Fruit fly (Drosophila melanogaster) whole organism, prepupa: ENCODE measurements around the gene rdgA.

ENCODE experiments used
- CG10631 ChIP-seq: fragments of 200-800 bp; sonication (Bioruptor generic); optimal IDR thresholded peaks from 2 replicates; lab custom pipeline; 2016; ENCODE audit warnings: missing biosample characterization, missing genetic modification characterization
- CG10669 ChIP-seq: fragments of 200-800 bp; sonication (Bioruptor generic); optimal IDR thresholded peaks from 3 replicates; lab custom pipeline; 2018; ENCODE audit warnings: missing biosample characterization, mild to moderate bottlenecking, missing genetic modification characterization, moderate library complexity
- CG11294 ChIP-seq: fragments of 200-800 bp; sonication (Bioruptor generic); IDR thresholded peaks from 2 replicates; pipeline ENCODE4 v1.3.6; 2022; ENCODE audit warnings: missing biosample characterization, missing genetic modification characterization
- CG11762 ChIP-seq: fragments of 200-800 bp; sonication (Bioruptor generic); optimal IDR thresholded peaks from 3 replicates; lab custom pipeline; 2016; ENCODE audit warnings: missing biosample characterization, missing genetic modification characterization; ENCODE audit not compliant: insufficient read depth
- CG11902 ChIP-seq: fragments of 200-800 bp; sonication (Bioruptor generic); optimal IDR thresholded peaks from 3 replicates; lab custom pipeline; 2016; ENCODE audit warnings: missing biosample characterization, missing genetic modification characterization
- CG15336 ChIP-seq: fragments of 200-800 bp; sonication (Bioruptor generic); IDR thresholded peaks from 2 replicates; pipeline ENCODE4 v1.3.6; 2022; ENCODE audit warnings: missing biosample characterization, missing genetic modification characterization
- CG31627 ChIP-seq: fragments of 200-800 bp; sonication (Bioruptor generic); optimal IDR thresholded peaks from 3 replicates; lab custom pipeline; 2016; ENCODE audit warnings: missing biosample characterization, missing genetic modification characterization
- CG34406 ChIP-seq: fragments of 200-800 bp; sonication (Bioruptor generic); optimal IDR thresholded peaks from 3 replicates; lab custom pipeline; 2016; ENCODE audit warnings: missing biosample characterization, missing genetic modification characterization
- CG3919 ChIP-seq: fragments of 200-800 bp; sonication (Bioruptor generic); optimal IDR thresholded peaks from 3 replicates; lab custom pipeline; 2016; ENCODE audit warnings: missing biosample characterization, missing genetic modification characterization
- CG4318 ChIP-seq: fragments of 200-800 bp; sonication (Bioruptor generic); optimal IDR thresholded peaks from 3 replicates; lab custom pipeline; 2017; ENCODE audit warnings: missing biosample characterization, mild to moderate bottlenecking, missing genetic modification characterization
- CG6163 ChIP-seq: fragments of 200-800 bp; sonication (Bioruptor generic); IDR thresholded peaks from 3 replicates; pipeline ENCODE4 v1.3.6; 2022; ENCODE audit warnings: missing biosample characterization, missing genetic modification characterization
- CG6276 ChIP-seq: fragments of 200-800 bp; sonication (Bioruptor generic); optimal IDR thresholded peaks from 2 replicates; lab custom pipeline; 2017; ENCODE audit warnings: missing biosample characterization, mild to moderate bottlenecking, missing genetic modification characterization
- CG6792 ChIP-seq: fragments of 200-800 bp; sonication (Bioruptor generic); optimal IDR thresholded peaks from 3 replicates; lab custom pipeline; 2016; ENCODE audit warnings: missing biosample characterization, missing genetic modification characterization
- CG6808 ChIP-seq: fragments of 200-800 bp; sonication (Bioruptor generic); optimal IDR thresholded peaks from 3 replicates; lab custom pipeline; 2017; ENCODE audit warnings: missing biosample characterization, missing genetic modification characterization, mild to moderate bottlenecking, moderate library complexity, missing genetic modification reagents
- CG6854 ChIP-seq: fragments of 200-800 bp; sonication (Bioruptor generic); optimal IDR thresholded peaks from 2 replicates; lab custom pipeline; 2017; ENCODE audit warnings: missing biosample characterization, mild to moderate bottlenecking, missing genetic modification characterization
- CG8319 ChIP-seq: fragments of 200-800 bp; sonication (Bioruptor generic); optimal IDR thresholded peaks from 3 replicates; lab custom pipeline; 2016; ENCODE audit warnings: missing biosample characterization, missing genetic modification characterization
- CG8632 ChIP-seq: fragments of 200-800 bp; sonication (Bioruptor generic); optimal IDR thresholded peaks from 3 replicates; lab custom pipeline; 2016; ENCODE audit warnings: missing biosample characterization, missing genetic modification characterization
- CG9139 ChIP-seq: fragments of 200-800 bp; sonication (Bioruptor generic); optimal IDR thresholded peaks from 3 replicates; lab custom pipeline; 2017; ENCODE audit warnings: missing biosample characterization, mild to moderate bottlenecking, missing genetic modification characterization
- Eip75B ChIP-seq: fragments of 200-800 bp; sonication (Bioruptor generic); optimal IDR thresholded peaks from 3 replicates; lab custom pipeline; 2016; ENCODE audit warnings: missing biosample characterization, missing genetic modification characterization
- Eip78C ChIP-seq: fragments of 200-800 bp; sonication (Bioruptor generic); peaks from one replicate; lab custom pipeline; 2016; ENCODE audit warnings: missing biosample characterization, missing genetic modification characterization
- Gug ChIP-seq: fragments of 200-800 bp; sonication (Bioruptor generic); IDR thresholded peaks from 2 replicates; pipeline ENCODE4 v1.3.6; 2022; ENCODE audit warnings: missing biosample characterization, missing genetic modification characterization
- Hr38 ChIP-seq: sonication (Bioruptor generic); optimal IDR thresholded peaks from 2 replicates; lab custom pipeline; 2016; ENCODE audit warnings: missing biosample characterization, missing genetic modification characterization
- Hr4 ChIP-seq: fragments of 200-800 bp; sonication (Bioruptor generic); optimal IDR thresholded peaks from 3 replicates; lab custom pipeline; 2016; ENCODE audit warnings: missing biosample characterization, missing genetic modification characterization
- Lpt ChIP-seq: fragments of 200-800 bp; sonication (Bioruptor generic); optimal IDR thresholded peaks from 3 replicates; lab custom pipeline; 2016; ENCODE audit warnings: missing biosample characterization, missing genetic modification characterization
- OdsH ChIP-seq: fragments of 200-800 bp; sonication (Bioruptor generic); optimal IDR thresholded peaks from 3 replicates; lab custom pipeline; 2016; ENCODE audit warnings: missing biosample characterization, missing genetic modification characterization
- Smox ChIP-seq: fragments of 200-800 bp; sonication (Bioruptor generic); optimal IDR thresholded peaks from 3 replicates; lab custom pipeline; 2016; ENCODE audit warnings: missing biosample characterization, missing genetic modification characterization
- Sox102F ChIP-seq: fragments of 200-800 bp; sonication (Bioruptor generic); optimal IDR thresholded peaks from 2 replicates; lab custom pipeline; 2016; ENCODE audit warnings: missing biosample characterization, mild to moderate bottlenecking, missing genetic modification characterization
- Sox14 ChIP-seq: fragments of 200-800 bp; sonication (Bioruptor generic); optimal IDR thresholded peaks from 3 replicates; lab custom pipeline; 2016; ENCODE audit warnings: missing biosample characterization, missing genetic modification characterization
- achi ChIP-seq: fragments of 200-800 bp; sonication (Bioruptor generic); optimal IDR thresholded peaks from 3 replicates; lab custom pipeline; 2016; ENCODE audit warnings: missing biosample characterization, missing genetic modification characterization
- acj6 ChIP-seq: fragments of 200-800 bp; sonication (Bioruptor generic); optimal IDR thresholded peaks from 3 replicates; lab custom pipeline; 2016; ENCODE audit warnings: missing biosample characterization, missing genetic modification characterization
- cyc ChIP-seq: fragments of 200-800 bp; sonication (Bioruptor generic); optimal IDR thresholded peaks from 3 replicates; lab custom pipeline; 2016; ENCODE audit warnings: missing biosample characterization, missing genetic modification characterization
- dac ChIP-seq: fragments of 200-800 bp; sonication (Bioruptor generic); optimal IDR thresholded peaks from 2 replicates; lab custom pipeline; 2017; ENCODE audit warnings: missing biosample characterization, mild to moderate bottlenecking, missing genetic modification characterization
- fd59A ChIP-seq: fragments of 200-800 bp; sonication (Bioruptor generic); optimal IDR thresholded peaks from 2 replicates; lab custom pipeline; 2017; ENCODE audit warnings: missing biosample characterization, mild to moderate bottlenecking, missing genetic modification characterization, missing genetic modification reagents
- fd85E ChIP-seq: fragments of 200-800 bp; sonication (Bioruptor generic); optimal IDR thresholded peaks from 3 replicates; lab custom pipeline; 2016; ENCODE audit warnings: missing biosample characterization, missing genetic modification characterization
- fkh ChIP-seq: fragments of 200-800 bp; sonication (Bioruptor generic); optimal IDR thresholded peaks from 3 replicates; lab custom pipeline; 2017; ENCODE audit warnings: missing biosample characterization, mild to moderate bottlenecking, missing genetic modification characterization, moderate library complexity
- lz ChIP-seq: fragments of 200-800 bp; sonication (Bioruptor generic); optimal IDR thresholded peaks from 3 replicates; lab custom pipeline; 2016; ENCODE audit warnings: missing biosample characterization, missing genetic modification characterization
- net ChIP-seq: fragments of 200-800 bp; sonication (Bioruptor generic); optimal IDR thresholded peaks from 3 replicates; lab custom pipeline; 2016; ENCODE audit warnings: missing biosample characterization, missing genetic modification characterization
- pdm3 ChIP-seq: fragments of 200-800 bp; sonication (Bioruptor generic); optimal IDR thresholded peaks from 3 replicates; lab custom pipeline; 2016; ENCODE audit warnings: missing biosample characterization, missing genetic modification characterization
- salr ChIP-seq, 2 experiments: fragments of 200-800 bp; sonication (Bioruptor generic); optimal IDR thresholded peaks; 3 replicates each; lab custom pipeline; 2016 to 2018; ENCODE audit warnings: missing biosample characterization in 2 of 2, missing genetic modification characterization in 2 of 2, mild to moderate bottlenecking in 1 of 2
- spab ChIP-seq: fragments of 200-800 bp; sonication (Bioruptor generic); optimal IDR thresholded peaks from 2 replicates; lab custom pipeline; 2017; ENCODE audit warnings: missing biosample characterization, mild to moderate bottlenecking, missing genetic modification characterization, missing genetic modification reagents
- ss ChIP-seq, 2 experiments: fragments of 200-800 bp; sonication (Bioruptor generic); optimal IDR thresholded peaks; 2 replicates in 1 of 2; 3 replicates in 1 of 2; lab custom pipeline; 2017 to 2018; ENCODE audit warnings: mild to moderate bottlenecking in 2 of 2, missing biosample characterization in 2 of 2, missing genetic modification characterization in 2 of 2, moderate library complexity in 1 of 2
- svp ChIP-seq: fragments of 200-800 bp; sonication (Bioruptor generic); peaks from one replicate; lab custom pipeline; 2016; ENCODE audit warnings: missing biosample characterization, missing genetic modification characterization
- vri ChIP-seq: fragments of 200-800 bp; sonication (Bioruptor generic); optimal IDR thresholded peaks from 3 replicates; lab custom pipeline; 2016; ENCODE audit warnings: missing biosample characterization, mild to moderate bottlenecking, missing genetic modification characterization

Gene rdgA

DNA sequence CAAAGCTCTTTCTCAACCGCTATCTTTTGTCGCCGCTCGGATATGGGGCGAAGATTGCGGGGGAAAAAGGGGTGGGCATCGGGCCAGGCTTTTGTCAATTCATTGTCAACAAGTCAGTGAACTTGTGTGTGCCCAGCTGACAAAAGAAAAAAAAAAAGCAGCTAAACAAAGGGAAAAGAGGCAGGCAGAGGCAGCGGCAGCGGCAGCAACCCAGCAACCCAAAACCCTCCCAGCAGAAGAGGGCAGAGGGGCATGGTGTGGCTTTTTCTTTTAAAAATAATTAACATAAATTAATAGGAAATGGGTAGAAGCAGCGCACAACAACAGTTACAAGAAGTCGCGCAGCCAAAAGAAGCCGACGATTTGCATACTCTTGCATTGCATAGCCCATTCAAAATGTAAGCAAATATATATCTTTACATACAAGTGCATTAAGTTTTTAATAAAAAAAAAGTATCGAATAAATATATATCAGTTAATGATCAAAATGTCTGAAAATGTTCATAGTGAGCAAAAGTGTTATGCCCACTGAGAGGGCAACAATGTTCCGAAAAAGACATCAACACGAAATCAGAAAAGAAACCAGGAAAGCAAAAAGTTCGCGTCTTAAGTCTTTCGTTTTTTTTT, 49.7 kb upstream of the rdgA start (continued):
- TF ChIP-seq CG9139 (GFP tag; lab: Kevin White, UChicago) (no peak), achi (no peak), Eip78C (GFP tag; lab: Kevin White, UChicago) (peak; percentile 88), Sox102F (GFP tag; lab: Kevin White, UChicago) (no peak), OdsH (GFP tag; lab: Kevin White, UChicago) (no peak), vri (no peak), Smox (no peak)
- TF ChIP-seq, all 60 proteins: peak for 8

DNA sequence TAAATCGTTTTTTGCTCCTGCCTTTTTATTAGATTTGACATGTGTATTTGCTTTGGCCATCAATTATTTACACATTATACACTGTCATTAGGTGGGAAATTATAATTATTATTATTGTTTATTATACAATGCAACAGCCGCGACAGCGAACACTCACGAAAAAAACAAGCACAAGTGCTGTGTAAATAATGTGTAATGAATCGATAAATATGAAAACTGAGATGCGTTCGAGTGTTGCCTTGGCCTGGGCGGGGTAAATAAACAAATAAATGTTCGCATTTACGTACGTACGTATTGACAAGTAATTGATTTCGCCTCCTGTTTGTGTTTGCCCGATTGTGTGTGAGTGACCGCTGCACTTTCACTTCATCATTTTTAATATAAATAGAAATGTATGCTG, 48.2 kb upstream of the rdgA start:
- TF ChIP-seq Hr4 (no peak), CG10631 (no peak), CG8319 (GFP tag; lab: Kevin White, UChicago) (no peak), CG9139 (GFP tag; lab: Kevin White, UChicago) (no peak), CG15336 (GFP tag; lab: Robert Waterston, UW) (no peak), cyc (GFP tag; lab: Kevin White, UChicago) (no peak), CG3919 (GFP tag; lab: Kevin White, UChicago) (no peak), fd59A (GFP tag; lab: Kevin White, UChicago) (no peak), CG6163 (GFP tag; lab: Robert Waterston, UW) (no peak), CG31627 (GFP tag; lab: Kevin White, UChicago) (no peak), Eip78C (GFP tag; lab: Kevin White, UChicago) (peak; percentile 26), acj6 (GFP tag; lab: Kevin White, UChicago) (no peak), fkh (GFP tag; lab: Kevin White, UChicago) (peak; percentile 54)

DNA sequence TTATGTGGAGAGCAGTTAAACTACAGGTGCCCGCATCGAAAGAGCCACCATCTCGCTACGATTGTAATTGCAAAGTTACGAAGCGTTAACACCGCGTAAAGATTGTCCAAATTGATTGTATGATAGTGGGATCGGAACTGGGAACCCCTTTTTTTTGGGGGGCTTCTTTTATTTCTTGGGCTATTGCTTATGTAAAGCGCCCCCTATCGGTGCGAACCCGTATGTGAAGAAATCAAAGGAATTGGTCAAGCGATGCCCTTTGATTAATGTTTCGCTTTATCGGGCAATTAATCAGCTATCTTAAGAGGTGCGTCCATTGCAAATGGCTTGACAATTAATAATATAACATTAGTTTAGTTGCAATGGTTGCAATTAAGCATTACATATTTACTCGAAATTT, 47.4 kb upstream of the rdgA start:
- TF ChIP-seq Eip75B (no peak), CG6808 (no peak), CG34406 (GFP tag; lab: Kevin White, UChicago) (no peak), Eip78C (GFP tag; lab: Kevin White, UChicago) (no peak), CG6854 (no peak), spab (GFP tag; lab: Kevin White, UChicago) (no peak), CG6163 (GFP tag; lab: Robert Waterston, UW) (no peak), CG10669 (GFP tag; lab: Kevin White, UChicago) (no peak), pdm3 (GFP tag; lab: Kevin White, UChicago) (no peak), lz (GFP tag; lab: Kevin White, UChicago) (no peak), Lpt (GFP tag; lab: Kevin White, UChicago) (no peak), fkh (GFP tag; lab: Kevin White, UChicago) (no peak), CG11294 (GFP tag; lab: Robert Waterston, UW) (no peak), achi (no peak)

DNA sequence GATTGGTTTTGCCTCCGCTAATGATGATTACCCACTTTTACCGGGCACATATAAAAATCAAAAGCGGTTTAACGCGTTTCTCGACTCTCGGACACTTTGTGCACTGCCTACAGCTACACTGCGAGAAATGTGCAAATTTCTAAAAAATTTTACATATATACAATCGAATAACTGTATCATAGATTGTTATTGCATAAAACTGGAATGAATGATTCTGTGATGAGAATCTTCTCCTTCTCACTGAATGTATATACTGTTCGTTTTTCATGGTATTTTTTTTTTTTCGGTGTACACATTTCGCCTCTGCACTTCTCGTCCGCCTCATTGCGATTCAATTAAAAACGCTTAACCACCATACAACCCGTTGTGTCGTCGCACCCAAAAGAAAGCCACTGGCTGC, 45.6 kb upstream of the rdgA start:
- TF ChIP-seq Smox (peak; percentile 87), net (GFP tag; lab: Kevin White, UChicago) (peak; percentile 89), CG6854 (peak; percentile 69), fd59A (GFP tag; lab: Kevin White, UChicago) (peak; percentile 60), CG11762 (GFP tag; lab: Kevin White, UChicago) (peak; percentile 89), CG8319 (GFP tag; lab: Kevin White, UChicago) (peak; percentile 83), svp (GFP tag; lab: Kevin White, UChicago) (peak; percentile 95), Gug (peak; percentile 85), CG4318 (GFP tag; lab: Kevin White, UChicago) (peak; percentile 87), vri (peak; percentile 72), CG6808 (peak; percentile 78), CG3919 (GFP tag; lab: Kevin White, UChicago) (peak; percentile 93), CG6163 (GFP tag; lab: Robert Waterston, UW) (peak; percentile 95), dac (GFP tag; lab: Kevin White, UChicago) (peak; percentile 88), fkh (GFP tag; lab: Kevin White, UChicago) (no peak), Sox102F (GFP tag; lab: Kevin White, UChicago) (peak; percentile 87), CG6792 (GFP tag; lab: Kevin White, UChicago) (peak; percentile 94), CG11902 (GFP tag; lab: Kevin White, UChicago) (peak; percentile 87), CG6276 (GFP tag; lab: Kevin White, UChicago) (peak; percentile 92), ss (GFP tag; optimal IDR thresholded peaks at IDR 0.05; lab: Kevin White, UChicago) (peak; percentile 57 to 79), CG8632 (GFP tag; lab: Kevin White, UChicago) (peak; percentile 89), CG31627 (GFP tag; lab: Kevin White, UChicago) (peak; percentile 89), Hr38 (GFP tag; lab: Kevin White, UChicago) (peak; percentile 59), Sox14 (GFP tag; lab: Kevin White, UChicago) (peak; percentile 83), fd85E (GFP tag; lab: Kevin White, UChicago) (peak; percentile 45), CG10669 (GFP tag; lab: Kevin White, UChicago) (peak; percentile 79), OdsH (GFP tag; lab: Kevin White, UChicago) (peak; percentile 91), pdm3 (GFP tag; lab: Kevin White, UChicago) (peak; percentile 92), salr (GFP tag; optimal IDR thresholded peaks at IDR 0.05; lab: Kevin White, UChicago) (peak; percentile 54 to 82)
